Worm (Caenorhabditis elegans) whole organism, L2 larva: ENCODE results near the gene mog-4.

Source experiments
- lin-39 ChIP-seq: fragments of 150-350 bp; optimal IDR thresholded peaks from 2 replicates; lab custom pipeline; 2014; ENCODE audit warnings: missing biosample characterization, missing genetic modification reagents, missing genetic modification characterization
- sma-9 ChIP-seq, 2 experiments: fragments of 150-350 bp in 1 of 2; sonication (generic microtip) in 1 of 2; optimal IDR thresholded peaks; 2 replicates each; lab custom pipeline; 2014 to 2016; ENCODE audit warnings: missing genetic modification characterization in 2 of 2, mild to moderate bottlenecking in 1 of 2, missing biosample characterization in 1 of 2, missing compliant biosample characterization in 1 of 2, missing genetic modification reagents in 1 of 2, moderate library complexity in 1 of 2
- ztf-4 ChIP-seq: fragments of 150-350 bp; optimal IDR thresholded peaks from 2 replicates; lab custom pipeline; 2014; ENCODE audit warnings: missing biosample characterization, missing genetic modification characterization

ce11 chrII:14591699-14592098 lies 30.3 kb upstream of the mog-4 start, which contains the start of gene C01G12.7:
- TF ChIP-seq sma-9 (GFP tag; optimal IDR thresholded peaks at IDR 0.05; lab: Kevin White, UChicago) (no peak), sma-9 (tag; optimal IDR thresholded peaks at IDR 0.05; lab: Kevin White, UChicago) (no peak), lin-39 (tag; lab: Kevin White, UChicago) (no peak), ztf-4 (no peak)
